Worm (Caenorhabditis elegans): Measurements from ENCODE around the gene npp-3.

DNA sequence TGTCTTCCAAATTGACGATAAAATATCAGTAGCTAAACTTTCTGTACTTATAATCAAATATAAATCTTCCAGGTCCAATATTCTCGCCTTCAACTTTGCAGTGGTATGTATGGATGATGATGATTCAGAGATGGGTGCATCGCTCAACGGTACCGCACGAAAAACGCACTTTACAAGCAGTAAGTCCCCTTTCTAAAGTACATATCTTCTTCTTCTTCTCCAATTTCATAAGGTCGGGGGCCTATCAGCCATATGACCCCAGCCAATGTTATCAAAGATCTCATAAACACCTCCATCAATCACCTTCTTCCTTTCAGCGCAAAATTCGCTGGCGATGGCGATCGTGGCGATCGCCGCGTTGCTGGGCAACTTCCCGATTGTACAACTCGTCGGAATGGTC, 31.1 kb downstream of the npp-3 start:
- TF ChIP-seq him-1 (tag; optimal IDR thresholded peaks at IDR 0.05), result no peak
- no peak for TF ChIP-seq W03F9.2 (tag; optimal IDR thresholded peaks at IDR 0.05)

Measured in whole organism, L4/young adult.